Worm (Caenorhabditis elegans): ENCODE results near the gene nhr-178.

DNA sequence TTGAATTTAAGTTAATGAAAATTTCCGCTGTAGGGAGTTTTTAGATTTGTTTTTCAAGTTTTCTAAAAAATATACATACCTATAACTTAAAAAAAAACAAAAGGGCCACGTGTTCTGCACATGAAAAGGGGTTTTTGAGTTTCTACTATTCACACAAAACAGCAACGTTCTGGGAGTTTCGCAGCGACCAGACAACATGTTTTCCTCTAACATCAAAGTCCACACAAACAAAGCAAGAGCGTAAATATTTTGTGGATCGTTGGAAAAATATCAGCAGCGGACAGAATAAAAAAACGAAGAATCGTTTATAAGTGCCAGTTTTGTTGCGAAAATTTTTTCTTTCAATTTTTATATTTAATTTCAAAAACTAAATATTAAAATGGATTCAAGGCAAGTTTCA lies 36.1 kb upstream of the nhr-178 start, which contains the start of gene alh-2:
- no peak for TF ChIP-seq hnd-1 (tag; optimal IDR thresholded peaks at IDR 0.05)
- no peak for TF ChIP-seq flt-1 (GFP tag; IDR thresholded peaks at IDR 0.05)
- TF ChIP-seq tra-4 (tag; optimal IDR thresholded peaks at IDR 0.05) = no peak
